Fruit fly (Drosophila melanogaster) ovary, adult (tissue): ENCODE results near the gene PGRP-SB2.

Experiments
- CG17801 ChIP-seq: fragments of 200-800 bp; optimal IDR thresholded peaks from 2 replicates; lab custom pipeline; 2019; ENCODE audit warnings: missing biosample characterization, mild to moderate bottlenecking, missing genetic modification characterization, moderate library complexity; ENCODE audit not compliant: partially characterized antibody

The PGRP-SB2 gene

DNA sequence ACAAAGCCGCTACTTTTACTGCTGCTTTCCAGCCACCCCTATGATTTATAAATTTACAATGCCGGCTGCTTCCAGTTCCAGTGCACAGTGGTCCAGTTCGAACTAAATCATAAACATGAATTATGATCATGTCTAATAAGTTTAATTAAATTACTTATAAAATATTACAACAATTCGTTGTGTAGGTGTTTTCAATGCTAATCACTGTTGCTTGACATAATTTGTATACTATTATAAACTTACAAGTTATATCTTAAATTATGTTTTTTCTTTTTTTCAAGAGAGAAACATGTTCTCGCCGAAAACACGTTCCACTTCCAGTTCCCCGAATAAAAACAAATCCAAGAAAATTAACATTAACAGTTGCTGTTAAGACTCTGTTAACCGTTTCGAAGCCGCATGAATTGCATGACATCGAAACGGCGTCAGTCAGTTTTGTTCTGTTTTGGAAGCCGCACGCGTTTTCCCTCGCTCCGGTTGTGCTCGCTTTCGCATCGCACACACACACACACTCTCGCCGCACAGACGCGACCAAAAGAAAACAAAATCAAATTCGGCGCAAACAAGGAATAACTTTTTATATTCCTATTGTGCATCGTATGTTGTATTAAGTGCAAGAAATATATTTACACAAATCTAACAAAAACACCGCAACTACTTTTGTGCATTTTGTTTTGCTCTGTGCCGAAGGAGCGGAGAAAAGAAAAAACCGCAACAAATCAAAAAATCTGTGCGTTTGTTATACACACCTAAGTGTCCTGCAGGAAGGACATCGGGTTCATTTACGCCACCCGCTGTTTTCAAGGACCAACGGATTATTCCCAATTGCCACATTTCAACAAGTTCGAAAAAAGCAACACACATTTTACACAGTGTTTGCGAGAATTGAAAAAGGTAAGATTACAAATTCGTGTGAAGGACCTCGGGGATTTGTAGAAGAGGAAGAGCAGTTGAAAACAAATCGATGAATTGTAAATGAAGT is 39.6 kb downstream of the PGRP-SB2 start, which contains the start of gene Nrt:
Gene Nrt, plus strand, starts transcription at position 426 of the 982 bp plus-strand sequence.
- peak; percentile 77 for TF ChIP-seq CG17801 (GFP tag; lab: Kevin White, UChicago)

DNA sequence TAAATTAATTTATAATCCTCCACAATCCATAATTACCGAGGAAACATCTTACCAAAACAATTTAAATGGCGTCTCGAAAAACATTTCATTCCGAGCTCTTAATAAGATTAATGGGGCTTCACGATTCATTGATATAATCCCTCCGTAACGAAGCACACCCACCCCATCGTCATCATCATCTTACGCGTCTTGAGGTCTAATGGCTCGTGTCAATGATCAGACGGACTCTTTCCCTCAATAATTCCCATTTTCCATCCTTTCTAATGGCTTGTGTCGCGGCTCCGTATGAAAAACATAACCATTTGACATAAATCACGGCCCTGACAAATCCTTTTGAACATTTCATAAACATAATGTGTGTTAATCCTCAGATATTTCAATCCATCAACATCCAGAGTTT is 40.6 kb downstream of the PGRP-SB2 start:
- no peak for TF ChIP-seq CG17801 (GFP tag; lab: Kevin White, UChicago)

DNA sequence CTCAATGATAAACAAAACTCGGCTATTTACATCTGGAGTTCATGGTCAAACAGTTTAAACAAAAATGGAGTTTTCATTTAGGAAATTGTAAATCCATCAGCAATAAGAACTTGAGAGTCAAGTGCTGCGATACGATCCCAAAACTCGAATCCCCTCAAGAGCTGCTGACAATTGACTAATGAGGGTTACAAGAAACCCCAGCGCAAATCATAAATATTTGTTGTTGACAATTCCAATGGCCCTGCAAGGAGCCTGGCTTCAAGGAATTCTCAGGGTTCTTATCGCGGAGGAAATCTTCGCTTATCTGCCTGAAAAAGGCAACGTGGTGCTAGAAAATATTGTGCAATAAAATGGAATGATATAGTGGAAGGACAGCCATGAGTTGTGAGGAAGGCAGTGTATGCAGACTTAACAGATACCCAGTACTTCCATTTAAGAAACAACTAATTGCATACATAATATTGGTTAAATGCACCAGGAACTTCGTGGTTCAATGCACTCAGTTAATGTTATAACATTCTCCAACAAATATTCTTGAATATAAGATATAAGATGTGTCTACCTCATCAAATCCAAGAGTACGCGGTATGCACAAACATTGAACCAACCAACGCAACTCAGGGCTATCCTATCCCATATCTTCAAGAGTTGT is 41.8 kb downstream of the PGRP-SB2 start:
- no peak for TF ChIP-seq CG17801 (GFP tag; lab: Kevin White, UChicago)

DNA sequence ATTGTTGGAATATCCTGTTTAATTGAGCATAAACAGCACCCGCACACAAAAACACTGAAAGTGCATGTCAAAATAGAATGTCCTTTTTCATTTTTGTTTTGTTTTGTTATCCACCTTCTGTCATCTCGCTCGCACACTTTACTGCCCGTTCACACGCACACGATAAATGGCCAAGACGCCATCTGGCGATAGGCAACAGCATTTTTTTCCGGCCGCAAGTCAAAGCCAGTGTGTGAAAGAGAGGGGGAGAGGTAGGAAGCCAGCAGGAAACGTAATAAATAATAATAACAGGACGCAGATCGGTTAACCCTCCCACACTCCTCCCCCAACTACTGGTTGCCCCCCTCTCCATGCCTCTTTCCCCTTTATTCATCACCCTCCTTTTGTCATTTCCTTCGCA is 43.5 kb downstream of the PGRP-SB2 start:
- no peak for TF ChIP-seq CG17801 (GFP tag; lab: Kevin White, UChicago)

DNA sequence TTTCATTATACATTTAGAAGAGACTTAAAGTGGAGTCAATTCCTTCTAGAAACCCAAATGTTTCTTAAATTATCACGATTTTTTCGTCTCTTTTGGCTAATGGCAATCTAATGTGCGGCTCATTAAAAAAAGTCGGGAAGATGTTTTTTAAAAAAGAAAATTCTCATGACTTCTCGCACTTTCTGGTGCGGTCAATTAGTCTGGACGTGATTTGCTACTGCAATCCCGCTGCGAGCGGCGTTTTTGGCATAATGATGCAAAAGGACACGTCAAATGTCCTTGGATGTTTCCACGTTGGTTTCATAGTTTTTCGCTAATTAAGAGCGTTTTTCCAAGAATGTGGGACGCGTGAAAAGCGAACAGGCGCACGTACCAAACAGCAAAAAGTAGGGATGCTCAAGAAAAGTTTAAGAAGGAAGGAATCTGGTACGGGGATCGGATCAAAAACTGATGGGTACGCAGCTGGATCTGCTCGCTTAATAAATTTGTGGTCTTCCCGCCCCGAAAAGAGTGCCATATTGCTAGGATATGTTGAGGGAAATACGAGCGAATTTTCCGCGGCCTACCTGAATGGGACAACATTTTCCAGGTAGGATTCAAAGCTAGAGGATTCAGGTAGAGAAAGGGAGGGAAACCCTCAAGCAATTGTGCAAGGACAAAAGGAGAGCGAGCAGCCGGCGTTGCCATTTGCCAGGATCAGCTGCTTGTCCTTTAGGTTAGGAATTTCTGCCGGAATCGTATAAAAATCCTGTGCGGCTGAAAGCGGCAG is 46.6 kb downstream of the PGRP-SB2 start:
- TF ChIP-seq CG17801 (GFP tag; lab: Kevin White, UChicago), result no peak
